Worm (Caenorhabditis elegans) whole organism, young adult: ENCODE results near the gene F53H1.3.

ENCODE experiments used
- B0336.3 ChIP-seq: fragments of 200-800 bp; sonication (Bioruptor generic); IDR thresholded peaks from 2 replicates; pipeline ENCODE4 v1.3.6; 2022; ENCODE audit warnings: missing genetic modification characterization, missing compliant biosample characterization
- D2030.7 ChIP-seq: fragments of 200-800 bp; sonication (Bioruptor generic); IDR thresholded peaks from 2 replicates; pipeline ENCODE4 v1.3.6; 2022; ENCODE audit warnings: missing genetic modification reagents, missing genetic modification characterization, missing compliant biosample characterization
- F10E7.11 ChIP-seq: sonication (generic microtip); optimal IDR thresholded peaks from 2 replicates; lab custom pipeline; 2017; ENCODE audit warnings: mild to moderate bottlenecking, missing genetic modification characterization, moderate library complexity, missing compliant biosample characterization
- F23B12.7 ChIP-seq: sonication (generic microtip); optimal IDR thresholded peaks from 2 replicates; lab custom pipeline; 2017; ENCODE audit warnings: missing genetic modification characterization, mild to moderate bottlenecking, missing compliant biosample characterization, antibody characterized with exemption, moderate library complexity; ENCODE audit not compliant: insufficient read depth
- F33H1.4 ChIP-seq: fragments of 200-800 bp; sonication (Bioruptor generic); IDR thresholded peaks from 2 replicates; pipeline ENCODE4 v1.3.6; 2022; ENCODE audit warnings: missing genetic modification reagents, missing genetic modification characterization, missing compliant biosample characterization
- F57A8.1 ChIP-seq: fragments of 200-800 bp; sonication (Bioruptor generic); optimal IDR thresholded peaks from 2 replicates; lab custom pipeline; 2018; ENCODE audit warnings: mild to moderate bottlenecking, missing genetic modification characterization, moderate library complexity, missing compliant biosample characterization
- K12H6.12 ChIP-seq: fragments of 200-800 bp; sonication (Bioruptor generic); optimal IDR thresholded peaks from 2 replicates; lab custom pipeline; 2018; ENCODE audit warnings: mild to moderate bottlenecking, missing genetic modification characterization, missing compliant biosample characterization
- T07F8.4 ChIP-seq: sonication (generic microtip); optimal IDR thresholded peaks from 2 replicates; lab custom pipeline; 2016; ENCODE audit warnings: mild to moderate bottlenecking, missing genetic modification characterization, moderate library complexity, missing compliant biosample characterization
- Y79H2A.3 ChIP-seq: fragments of 200-800 bp; sonication (Bioruptor generic); conservative IDR thresholded peaks from 2 replicates; pipeline ENCODE4 v1.3.6; 2022; ENCODE audit warnings: missing genetic modification reagents, missing genetic modification characterization, missing compliant biosample characterization
- aptf-3 ChIP-seq: fragments of 200-800 bp; sonication (Bioruptor generic); IDR thresholded peaks from 2 replicates; pipeline ENCODE4 v1.3.6; 2022; ENCODE audit warnings: missing genetic modification characterization, missing compliant biosample characterization
- athp-1 ChIP-seq: sonication (generic microtip); optimal IDR thresholded peaks from 2 replicates; lab custom pipeline; 2017; ENCODE audit warnings: mild to moderate bottlenecking, missing genetic modification characterization, missing compliant biosample characterization
- bed-2 ChIP-seq: fragments of 200-800 bp; sonication (Bioruptor generic); IDR thresholded peaks from 2 replicates; pipeline ENCODE4 v1.3.6; 2022; ENCODE audit warnings: missing genetic modification reagents, missing genetic modification characterization, missing compliant biosample characterization
- ccch-3 ChIP-seq: fragments of 200-800 bp; sonication (Bioruptor generic); optimal IDR thresholded peaks from 2 replicates; lab custom pipeline; 2018; ENCODE audit warnings: mild to moderate bottlenecking, missing genetic modification characterization, missing compliant biosample characterization
- cebp-2 ChIP-seq: fragments of 200-800 bp; sonication (Bioruptor generic); IDR thresholded peaks from 2 replicates; pipeline ENCODE4 v1.3.6; 2022; ENCODE audit warnings: missing genetic modification characterization, missing compliant biosample characterization
- ceh-27 ChIP-seq: fragments of 200-800 bp; sonication (Bioruptor generic); optimal IDR thresholded peaks from 2 replicates; lab custom pipeline; 2018; ENCODE audit warnings: mild to moderate bottlenecking, missing genetic modification characterization, moderate library complexity, missing compliant biosample characterization
- ceh-58 ChIP-seq: fragments of 200-800 bp; sonication (Bioruptor generic); IDR thresholded peaks from 2 replicates; pipeline ENCODE4 v1.3.6; 2022; ENCODE audit warnings: missing genetic modification characterization, missing compliant biosample characterization
- ceh-79 ChIP-seq: sonication (generic microtip); optimal IDR thresholded peaks from 2 replicates; lab custom pipeline; 2017; ENCODE audit warnings: mild to moderate bottlenecking, missing genetic modification characterization, missing compliant biosample characterization
- dpff-1 ChIP-seq: sonication (generic microtip); optimal IDR thresholded peaks from 2 replicates; lab custom pipeline; 2017; ENCODE audit warnings: mild to moderate bottlenecking, missing genetic modification characterization, missing compliant biosample characterization
- efl-1 ChIP-seq: fragments of 150-350 bp; optimal IDR thresholded peaks from 2 replicates; lab custom pipeline; 2014; ENCODE audit warnings: missing biosample characterization, missing genetic modification reagents, missing genetic modification characterization
- egl-18 ChIP-seq: fragments of 200-800 bp; sonication (Bioruptor generic); IDR thresholded peaks from 2 replicates; pipeline ENCODE4 v1.3.6; 2022; ENCODE audit warnings: missing genetic modification reagents, missing genetic modification characterization, missing compliant biosample characterization
- egrh-3 ChIP-seq: fragments of 200-800 bp; sonication (Bioruptor generic); IDR thresholded peaks from 2 replicates; pipeline ENCODE4 v1.3.6; 2022; ENCODE audit warnings: missing genetic modification reagents, missing genetic modification characterization, missing compliant biosample characterization
- ekl-4 ChIP-seq: fragments of 200-800 bp; sonication (Bioruptor generic); IDR thresholded peaks from 2 replicates; pipeline ENCODE4 v1.3.6; 2022; ENCODE audit warnings: missing genetic modification reagents, missing genetic modification characterization, missing compliant biosample characterization
- ets-4 ChIP-seq: fragments of 200-800 bp; sonication (Bioruptor generic); optimal IDR thresholded peaks from 2 replicates; lab custom pipeline; 2018; ENCODE audit warnings: mild to moderate bottlenecking, missing genetic modification characterization, missing compliant biosample characterization
- hlh-26 ChIP-seq: fragments of 200-800 bp; sonication (Bioruptor generic); conservative IDR thresholded peaks from 2 replicates; pipeline ENCODE4 v1.3.6; 2022; ENCODE audit warnings: missing genetic modification reagents, missing genetic modification characterization, missing compliant biosample characterization
- lin-26 ChIP-seq: fragments of 200-800 bp; sonication (Bioruptor generic); IDR thresholded peaks from 2 replicates; pipeline ENCODE4 v1.3.6; 2022; ENCODE audit warnings: missing genetic modification reagents, missing genetic modification characterization, missing compliant biosample characterization
- lin-35 ChIP-seq, 3 experiments: fragments of 150-350 bp in 2 of 3; sonication (generic microtip) in 1 of 3; optimal IDR thresholded peaks; 2 replicates each; lab custom pipeline; 2014 to 2018; ENCODE audit warnings: missing biosample characterization in 3 of 3, missing genetic modification characterization in 3 of 3, missing genetic modification reagents in 3 of 3
- lir-1 ChIP-seq: fragments of 200-800 bp; sonication (Bioruptor generic); conservative IDR thresholded peaks from 2 replicates; pipeline ENCODE4 v1.3.6; 2022; ENCODE audit warnings: missing genetic modification reagents, missing genetic modification characterization, missing compliant biosample characterization
- lsy-27 ChIP-seq: sonication (generic microtip); optimal IDR thresholded peaks from 2 replicates; lab custom pipeline; 2017; ENCODE audit warnings: missing genetic modification characterization, mild to moderate bottlenecking, missing compliant biosample characterization, antibody characterized with exemption, missing genotype, borderline replicate concordance; ENCODE audit not compliant: insufficient read depth
- madf-10 ChIP-seq: sonication (generic microtip); optimal IDR thresholded peaks from 2 replicates; lab custom pipeline; 2016; ENCODE audit warnings: mild to moderate bottlenecking, missing genetic modification characterization, missing compliant biosample characterization
- madf-6 ChIP-seq: fragments of 200-800 bp; sonication (Bioruptor generic); IDR thresholded peaks from 2 replicates; pipeline ENCODE4 v1.3.6; 2022; ENCODE audit warnings: missing genetic modification reagents, missing genetic modification characterization, missing compliant biosample characterization
- nfya-1 ChIP-seq: sonication (generic microtip); optimal IDR thresholded peaks from 2 replicates; lab custom pipeline; 2017; ENCODE audit warnings: antibody characterized with exemption, missing compliant biosample characterization, missing genetic modification characterization, borderline replicate concordance; ENCODE audit not compliant: insufficient read depth
- nhr-179 ChIP-seq: sonication (generic microtip); optimal IDR thresholded peaks from 2 replicates; lab custom pipeline; 2016; ENCODE audit warnings: mild to moderate bottlenecking, missing genetic modification characterization, missing compliant biosample characterization
- nhr-27 ChIP-seq: fragments of 200-800 bp; sonication (Bioruptor generic); optimal IDR thresholded peaks from 2 replicates; lab custom pipeline; 2018; ENCODE audit warnings: mild to moderate bottlenecking, missing genetic modification characterization, moderate library complexity, missing compliant biosample characterization
- nhr-90 ChIP-seq: sonication (generic microtip); optimal IDR thresholded peaks from 2 replicates; lab custom pipeline; 2016; ENCODE audit warnings: missing genotype, mild to moderate bottlenecking, missing genetic modification characterization, missing compliant biosample characterization
- pbrm-1 ChIP-seq: fragments of 200-800 bp; sonication (Bioruptor generic); IDR thresholded peaks from 2 replicates; pipeline ENCODE4 v1.3.6; 2022; ENCODE audit warnings: missing genetic modification reagents, missing genetic modification characterization, missing compliant biosample characterization
- rcor-1 ChIP-seq: fragments of 200-800 bp; sonication (Bioruptor generic); IDR thresholded peaks from 2 replicates; pipeline ENCODE4 v1.3.6; 2022; ENCODE audit warnings: missing genetic modification reagents, missing genetic modification characterization, missing compliant biosample characterization
- rec-8 ChIP-seq, 2 experiments: sonication (generic microtip); optimal IDR thresholded peaks; 2 replicates each; lab custom pipeline; 2016; ENCODE audit warnings: mild to moderate bottlenecking in 2 of 2, missing genetic modification characterization in 2 of 2, missing genetic modification reagents in 2 of 2, missing genotype in 2 of 2, missing biosample characterization in 1 of 2, missing compliant biosample characterization in 1 of 2, moderate library complexity in 1 of 2
- sdz-38 ChIP-seq: sonication (generic microtip); optimal IDR thresholded peaks from 2 replicates; lab custom pipeline; 2016; ENCODE audit warnings: missing genotype, missing genetic modification characterization, missing compliant biosample characterization
- snpc-1.1 ChIP-seq: sonication (generic microtip); optimal IDR thresholded peaks from 2 replicates; lab custom pipeline; 2017; ENCODE audit warnings: missing genetic modification characterization, mild to moderate bottlenecking, missing compliant biosample characterization, antibody characterized with exemption, moderate library complexity, missing genotype, missing genetic modification reagents; ENCODE audit not compliant: insufficient read depth
- snpc-3.4 ChIP-seq: sonication (generic microtip); optimal IDR thresholded peaks from 2 replicates; lab custom pipeline; 2017; ENCODE audit warnings: missing genetic modification characterization, mild to moderate bottlenecking, missing compliant biosample characterization, antibody characterized with exemption, moderate library complexity, missing genotype, missing genetic modification reagents
- sptf-2 ChIP-seq: fragments of 200-800 bp; sonication (Bioruptor generic); optimal IDR thresholded peaks from 2 replicates; lab custom pipeline; 2018; ENCODE audit warnings: mild to moderate bottlenecking, missing genetic modification characterization, missing compliant biosample characterization
- tbp1 ChIP-seq: fragments of 200-800 bp; sonication (Bioruptor generic); optimal IDR thresholded peaks from 2 replicates; lab custom pipeline; 2018; ENCODE audit warnings: mild to moderate bottlenecking, missing genetic modification characterization, missing compliant biosample characterization
- unc-130 ChIP-seq: sonication (generic microtip); optimal IDR thresholded peaks from 2 replicates; lab custom pipeline; 2016; ENCODE audit warnings: missing genetic modification reagents, missing genetic modification characterization, missing compliant biosample characterization
- unc-62 ChIP-seq: fragments of 150-350 bp; optimal IDR thresholded peaks from 2 replicates; lab custom pipeline; 2014; ENCODE audit warnings: missing biosample characterization, missing genetic modification reagents, missing genetic modification characterization
- ztf-18 ChIP-seq: sonication (generic microtip); optimal IDR thresholded peaks from 2 replicates; lab custom pipeline; 2016; ENCODE audit warnings: missing genotype, mild to moderate bottlenecking, missing genetic modification characterization, missing compliant biosample characterization
- ztf-26 ChIP-seq: sonication (generic microtip); optimal IDR thresholded peaks from 2 replicates; lab custom pipeline; 2017; ENCODE audit warnings: missing genetic modification characterization, missing compliant biosample characterization
- ztf-3 ChIP-seq: fragments of 200-800 bp; sonication (Bioruptor generic); optimal IDR thresholded peaks from 2 replicates; lab custom pipeline; 2018; ENCODE audit warnings: mild to moderate bottlenecking, missing genetic modification characterization, missing compliant biosample characterization
- ztf-6 ChIP-seq: fragments of 200-800 bp; sonication (Bioruptor generic); IDR thresholded peaks from 2 replicates; pipeline ENCODE4 v1.3.6; 2022; ENCODE audit warnings: missing genetic modification reagents, missing genetic modification characterization, missing compliant biosample characterization

Gene F53H1.3

ce11 chrIV:1388079-1388478 is 59.1 kb downstream of the F53H1.3 start (continued):
- TF ChIP-seq ets-4 (no peak), lin-26 (GFP tag; lab: Robert Waterston, UW) (peak; percentile 70), sdz-38 (tag; lab: Kevin White, UChicago) (no peak), ztf-18 (tag; lab: Kevin White, UChicago) (peak; percentile 29), cebp-2 (GFP tag; lab: Robert Waterston, UW) (0 out of 2 replicates have a peak, but pooled peaks have one; percentile 32), bed-2 (no peak), sptf-2 (no peak), D2030.7 (GFP tag; lab: Robert Waterston, UW) (peak; percentile 30; the same call in 1 of the 2 replicates), hlh-26 (GFP tag; lab: Robert Waterston, UW) (no peak), lir-1 (no peak), F33H1.4 (no peak), unc-62 (GFP tag; lab: Kevin White, UChicago) (no peak), egrh-3 (GFP tag; lab: Robert Waterston, UW) (peak; percentile 47), rec-8 (tag; optimal IDR thresholded peaks at IDR 0.05; lab: Kevin White, UChicago) (peak; percentile 4 to 59), F57A8.1 (GFP tag; lab: Kevin White, UChicago) (no peak), nhr-90 (peak; percentile 69), ceh-27 (GFP tag; lab: Kevin White, UChicago) (peak; percentile 46), egl-18 (GFP tag; lab: Robert Waterston, UW) (no peak), F10E7.11 (no peak), nhr-27 (tag; lab: Kevin White, UChicago) (no peak), snpc-1.1 (tag; lab: Kevin White, UChicago) (no peak), F23B12.7 (tag; lab: Kevin White, UChicago) (peak; percentile 26), nhr-179 (tag; lab: Kevin White, UChicago) (no peak), B0336.3 (GFP tag; lab: Robert Waterston, UW) (0 out of 2 replicates have a peak, but pooled peaks have one; percentile 21), aptf-3 (GFP tag; lab: Robert Waterston, UW) (no peak), ztf-3 (GFP tag; lab: Kevin White, UChicago) (no peak), unc-130 (GFP tag; lab: Kevin White, UChicago) (no peak), lsy-27 (no peak), K12H6.12 (tag; lab: Kevin White, UChicago) (no peak), T07F8.4 (tag; lab: Kevin White, UChicago) (peak; percentile 1), madf-10 (tag; lab: Kevin White, UChicago) (peak; percentile 20), ceh-58 (GFP tag; lab: Robert Waterston, UW) (no peak), nfya-1 (no peak), athp-1 (tag; lab: Kevin White, UChicago) (peak; percentile 22), efl-1 (no peak), pbrm-1 (0 out of 2 replicates have a peak, but pooled peaks have one; percentile 41), ccch-3 (GFP tag; lab: Kevin White, UChicago) (no peak), snpc-3.4 (tag; lab: Kevin White, UChicago) (peak; percentile 19), ceh-79 (no peak), ztf-6 (no peak), lin-35 (GFP tag; optimal IDR thresholded peaks at IDR 0.05; lab: Kevin White, UChicago) (peak in 1 of 3 experiments; percentile 46), ztf-26 (tag; lab: Kevin White, UChicago) (peak; percentile 35), rcor-1 (GFP tag; lab: Robert Waterston, UW) (no peak), Y79H2A.3 (GFP tag; lab: Robert Waterston, UW) (no peak), dpff-1 (no peak), madf-6 (GFP tag; lab: Robert Waterston, UW) (peak; percentile 33; the same call in 1 of the 2 replicates), ekl-4 (GFP tag; lab: Robert Waterston, UW) (no peak), tbp1 (peak; percentile 96)
